Fruit fly (Drosophila melanogaster) whole organism, embryonic: ENCODE measurements around the gene Sap30.

ENCODE experiments used
- Adf1 ChIP-seq: fragments of 200-800 bp; sonication (Bioruptor generic); IDR thresholded peaks from 2 replicates; pipeline ENCODE4 v1.3.6; 2022; ENCODE audit warnings: missing biosample characterization, missing genetic modification characterization
- Awh ChIP-seq: fragments of 200-800 bp; sonication (Bioruptor generic); IDR thresholded peaks from 2 replicates; pipeline ENCODE4, ENCODE4 v1.3.6; 2022; ENCODE audit warnings: missing biosample characterization, missing genetic modification characterization
- CG10147 ChIP-seq: fragments of 200-800 bp; sonication (Bioruptor generic); optimal IDR thresholded peaks from 2 replicates; lab custom pipeline; 2019; ENCODE audit warnings: missing biosample characterization, mild to moderate bottlenecking, missing genetic modification characterization, moderate library complexity
- CG10274 ChIP-seq: fragments of 200-800 bp; sonication (Bioruptor generic); optimal IDR thresholded peaks from 3 replicates; lab custom pipeline; 2017; ENCODE audit warnings: missing biosample characterization, mild to moderate bottlenecking, missing genetic modification characterization
- CG10979 ChIP-seq: fragments of 200-800 bp; sonication (Bioruptor generic); optimal IDR thresholded peaks from 2 replicates; lab custom pipeline; 2018; ENCODE audit warnings: missing biosample characterization, mild to moderate bottlenecking, missing genetic modification characterization, moderate library complexity
- CG11398 ChIP-seq: fragments of 200-800 bp; sonication (Bioruptor generic); optimal IDR thresholded peaks from 2 replicates; lab custom pipeline; 2016; ENCODE audit warnings: missing biosample characterization, missing genetic modification characterization
- CG11723 ChIP-seq: fragments of 200-800 bp; sonication (Bioruptor generic); optimal IDR thresholded peaks from 2 replicates; lab custom pipeline; 2017; ENCODE audit warnings: missing biosample characterization, mild to moderate bottlenecking, missing genetic modification characterization
- CG12942 ChIP-seq: fragments of 200-800 bp; sonication (Bioruptor generic); optimal IDR thresholded peaks from 3 replicates; lab custom pipeline; 2016; ENCODE audit warnings: missing biosample characterization, missing genetic modification characterization
- CG15479 ChIP-seq: fragments of 200-800 bp; sonication (Bioruptor generic); optimal IDR thresholded peaks from 3 replicates; lab custom pipeline; 2019; ENCODE audit warnings: missing biosample characterization, mild to moderate bottlenecking, missing genetic modification characterization, moderate library complexity
- CG17612 ChIP-seq: fragments of 200-800 bp; sonication (Bioruptor generic); IDR thresholded peaks from 2 replicates; pipeline ENCODE4 v1.3.6; 2022; ENCODE audit warnings: missing biosample characterization, missing genetic modification characterization
- CG18476 ChIP-seq: fragments of 200-800 bp; sonication (Bioruptor generic); optimal IDR thresholded peaks from 2 replicates; lab custom pipeline; 2016; ENCODE audit warnings: missing biosample characterization, mild to moderate bottlenecking, missing genetic modification characterization
- CG18599 ChIP-seq: fragments of 200-800 bp; sonication (Bioruptor generic); optimal IDR thresholded peaks from 3 replicates; lab custom pipeline; 2017; ENCODE audit warnings: missing biosample characterization, missing genetic modification characterization, mild to moderate bottlenecking, moderate library complexity, missing genetic modification reagents
- CG4730 ChIP-seq: fragments of 200-800 bp; sonication (Bioruptor generic); IDR thresholded peaks from 2 replicates; pipeline ENCODE4 v1.3.6; 2022; ENCODE audit warnings: missing biosample characterization, missing genetic modification characterization
- CG5953 ChIP-seq: fragments of 200-800 bp; sonication (Bioruptor generic); IDR thresholded peaks from 2 replicates; pipeline ENCODE4 v1.3.6; 2022; ENCODE audit warnings: missing biosample characterization, missing genetic modification characterization
- CG6765 ChIP-seq: fragments of 200-800 bp; sonication (Bioruptor generic); optimal IDR thresholded peaks from 3 replicates; lab custom pipeline; 2017; ENCODE audit warnings: missing biosample characterization, mild to moderate bottlenecking, missing genetic modification characterization
- CG7786 ChIP-seq: fragments of 200-800 bp; sonication (Bioruptor generic); optimal IDR thresholded peaks from 2 replicates; lab custom pipeline; 2016; ENCODE audit warnings: missing biosample characterization, missing genetic modification characterization
- CG8290 ChIP-seq, 3 experiments: fragments of 200-800 bp; sonication (Bioruptor generic); optimal IDR thresholded peaks; 2 replicates each; lab custom pipeline; 2016 to 2019; ENCODE audit warnings: missing biosample characterization in 3 of 3, missing genetic modification characterization in 3 of 3, mild to moderate bottlenecking in 2 of 3, moderate library complexity in 1 of 3
- CG8944 ChIP-seq: fragments of 200-800 bp; sonication (Bioruptor generic); optimal IDR thresholded peaks from 3 replicates; lab custom pipeline; 2016; ENCODE audit warnings: missing biosample characterization, missing genetic modification characterization
- CG9609 ChIP-seq: fragments of 200-800 bp; sonication (Bioruptor generic); optimal IDR thresholded peaks from 3 replicates; lab custom pipeline; 2016; ENCODE audit warnings: missing biosample characterization, missing genetic modification characterization
- CG9876 ChIP-seq: fragments of 200-800 bp; sonication (Bioruptor generic); optimal IDR thresholded peaks from 2 replicates; lab custom pipeline; 2016; ENCODE audit warnings: missing biosample characterization, missing genetic modification characterization
- CkIIα-i1 ChIP-seq: fragments of 200-800 bp; sonication (Bioruptor generic); IDR thresholded peaks from 2 replicates; pipeline ENCODE4 v1.3.6; 2022; ENCODE audit warnings: missing biosample characterization, missing genetic modification characterization
- Dbx ChIP-seq: fragments of 200-800 bp; sonication (Bioruptor generic); IDR thresholded peaks from 3 replicates; pipeline ENCODE4 v1.3.6; 2022; ENCODE audit warnings: missing biosample characterization, missing genetic modification characterization
- Fer1 ChIP-seq: fragments of 200-800 bp; sonication (Bioruptor generic); optimal IDR thresholded peaks from 2 replicates; lab custom pipeline; 2017; ENCODE audit warnings: missing biosample characterization, mild to moderate bottlenecking, missing genetic modification characterization
- Fer3 ChIP-seq: fragments of 200-800 bp; sonication (Bioruptor generic); optimal IDR thresholded peaks from 2 replicates; lab custom pipeline; 2018; ENCODE audit warnings: missing biosample characterization, mild to moderate bottlenecking, missing genetic modification characterization, moderate library complexity
- HmgD ChIP-seq: fragments of 200-800 bp; sonication (Bioruptor generic); optimal IDR thresholded peaks from 3 replicates; lab custom pipeline; 2016; ENCODE audit warnings: missing biosample characterization, missing genetic modification characterization
- Hmr ChIP-seq: fragments of 200-800 bp; sonication (Bioruptor generic); optimal IDR thresholded peaks from 3 replicates; lab custom pipeline; 2017; ENCODE audit warnings: mild to moderate bottlenecking, missing biosample characterization, missing genetic modification reagents, missing genetic modification characterization
- Hr39 ChIP-seq: fragments of >200 bp; optimal IDR thresholded peaks from 2 replicates; lab custom pipeline; 2017
- MTF-1 ChIP-seq: fragments of 200-800 bp; sonication (Bioruptor generic); optimal IDR thresholded peaks from 2 replicates; lab custom pipeline; 2018; ENCODE audit warnings: missing biosample characterization, mild to moderate bottlenecking, missing genetic modification characterization, borderline replicate concordance
- Ravus ChIP-seq: fragments of 200-800 bp; sonication (Bioruptor generic); IDR thresholded peaks from 2 replicates; pipeline ENCODE4 v1.3.6; 2022; ENCODE audit warnings: missing biosample characterization, missing genetic modification characterization
- Stat92E ChIP-seq, 3 experiments: fragments of >200 bp in 2 of 3; fragments of 200-800 bp in 1 of 3; sonication (Bioruptor generic) in 1 of 3; optimal IDR thresholded peaks; 2 replicates each; lab custom pipeline; 2017 to 2019; ENCODE audit warnings: missing biosample characterization in 3 of 3, missing genetic modification characterization in 3 of 3, mild to moderate bottlenecking in 1 of 3, moderate library complexity in 1 of 3
- Trl ChIP-seq, 3 experiments: fragments of >200 bp in 2 of 3; fragments of 200-800 bp in 1 of 3; sonication (Bioruptor generic) in 1 of 3; optimal IDR thresholded peaks; 2 replicates in 1 of 3; 3 replicates in 2 of 3; lab custom pipeline; 2016 to 2017; ENCODE audit warnings: missing biosample characterization in 1 of 3, missing genetic modification characterization in 1 of 3
- ato ChIP-seq: fragments of 200-800 bp; sonication (Bioruptor generic); IDR thresholded peaks from 2 replicates; pipeline ENCODE4 v1.3.6; 2022; ENCODE audit warnings: missing biosample characterization, missing genetic modification characterization; ENCODE audit not compliant: partially characterized antibody
- cato ChIP-seq: fragments of 200-800 bp; sonication (Bioruptor generic); optimal IDR thresholded peaks from 2 replicates; lab custom pipeline; 2016; ENCODE audit warnings: missing biosample characterization, missing genetic modification characterization, borderline replicate concordance
- chm ChIP-seq: fragments of 200-800 bp; sonication (Bioruptor generic); IDR thresholded peaks from 2 replicates; pipeline ENCODE4 v1.3.6; 2022; ENCODE audit warnings: missing biosample characterization, missing genetic modification characterization
- crc ChIP-seq: fragments of 200-800 bp; sonication (Bioruptor generic); optimal IDR thresholded peaks from 2 replicates; lab custom pipeline; 2016; ENCODE audit warnings: missing biosample characterization, missing genetic modification characterization
- crol ChIP-seq: fragments of 200-800 bp; sonication (Bioruptor generic); IDR thresholded peaks from 2 replicates; pipeline ENCODE4 v1.3.6; 2022; ENCODE audit warnings: missing biosample characterization, missing genetic modification characterization
- dan ChIP-seq: fragments of 200-800 bp; sonication (Bioruptor generic); IDR thresholded peaks from 2 replicates; pipeline ENCODE4 v1.3.6; 2022; ENCODE audit warnings: missing biosample characterization, missing genetic modification characterization
- disco-r ChIP-seq: fragments of 200-800 bp; sonication (Bioruptor generic); optimal IDR thresholded peaks from 2 replicates; lab custom pipeline; 2016; ENCODE audit warnings: missing biosample characterization, missing genetic modification characterization
- kni ChIP-seq: fragments of 200-800 bp; sonication (Bioruptor generic); optimal IDR thresholded peaks from 3 replicates; lab custom pipeline; 2017; ENCODE audit warnings: mild to moderate bottlenecking, missing biosample characterization, missing genetic modification reagents, missing genetic modification characterization
- lola ChIP-seq, 3 experiments: fragments of >200 bp in 2 of 3; fragments of 200-800 bp in 1 of 3; sonication (Bioruptor generic) in 1 of 3; optimal IDR thresholded peaks; 2 replicates each; lab custom pipeline; 2017 to 2019; ENCODE audit warnings: missing biosample characterization in 3 of 3, missing genetic modification characterization in 3 of 3, mild to moderate bottlenecking in 1 of 3, moderate library complexity in 1 of 3
- luna ChIP-seq: fragments of 200-800 bp; sonication (Bioruptor generic); optimal IDR thresholded peaks from 2 replicates; lab custom pipeline; 2016; ENCODE audit warnings: missing biosample characterization, missing genetic modification characterization
- p53 ChIP-seq: fragments of 200-800 bp; sonication (Bioruptor generic); optimal IDR thresholded peaks from 2 replicates; lab custom pipeline; 2016; ENCODE audit warnings: missing biosample characterization, missing genetic modification characterization
- pb ChIP-seq: fragments of 200-800 bp; sonication (Bioruptor generic); optimal IDR thresholded peaks from 3 replicates; lab custom pipeline; 2016; ENCODE audit warnings: missing biosample characterization, missing genetic modification characterization
- scrt ChIP-seq: fragments of 200-800 bp; sonication (Bioruptor generic); optimal IDR thresholded peaks from 2 replicates; lab custom pipeline; 2018; ENCODE audit warnings: missing biosample characterization, mild to moderate bottlenecking, missing genetic modification characterization, moderate library complexity
- shn ChIP-seq: fragments of 200-800 bp; sonication (Bioruptor generic); optimal IDR thresholded peaks from 3 replicates; lab custom pipeline; 2016; ENCODE audit warnings: missing biosample characterization, missing genetic modification characterization
- slou ChIP-seq: fragments of 200-800 bp; sonication (Bioruptor generic); optimal IDR thresholded peaks from 3 replicates; lab custom pipeline; 2016; ENCODE audit warnings: missing biosample characterization, missing genetic modification characterization
- stwl ChIP-seq: fragments of 200-800 bp; sonication (Bioruptor generic); optimal IDR thresholded peaks from 3 replicates; lab custom pipeline; 2018; ENCODE audit warnings: missing biosample characterization, mild to moderate bottlenecking, missing genetic modification characterization, moderate library complexity
- yki ChIP-seq: fragments of >200 bp; optimal IDR thresholded peaks from 3 replicates; lab custom pipeline; 2018
- z ChIP-seq: fragments of 200-800 bp; sonication (Bioruptor generic); IDR thresholded peaks from 3 replicates; pipeline ENCODE4 v1.3.6; 2022; ENCODE audit warnings: missing biosample characterization, missing genetic modification characterization
- zen2 ChIP-seq: fragments of 200-800 bp; sonication (Bioruptor generic); IDR thresholded peaks from 3 replicates; pipeline ENCODE4 v1.3.6; 2022; ENCODE audit warnings: missing biosample characterization, missing genetic modification characterization; ENCODE audit not compliant: partially characterized antibody

Gene Sap30

DNA sequence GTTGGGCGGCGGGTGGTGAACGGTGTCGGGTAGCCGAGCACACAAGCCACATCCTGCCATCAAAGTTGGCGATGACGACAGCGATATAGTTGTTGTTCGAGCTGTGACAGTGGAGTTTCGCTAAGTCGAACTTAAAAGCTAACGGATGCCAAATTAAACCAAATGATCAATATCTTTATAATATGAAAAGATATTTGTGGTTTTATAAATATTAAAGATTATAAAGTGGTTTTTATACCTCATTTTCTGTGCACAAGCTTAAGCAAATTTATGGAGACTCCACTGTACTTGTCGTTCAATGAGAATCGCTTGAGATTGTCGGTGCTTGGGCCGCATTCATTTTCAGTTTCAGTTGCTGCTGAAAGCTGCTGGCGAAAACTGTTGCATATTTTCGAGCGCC, 35.0 kb downstream of the Sap30 start (continued):
- TF ChIP-seq Trl (optimal IDR thresholded peaks at IDR 0.05; lab: Kevin White, UChicago) = no peak
- TF ChIP-seq Trl (GFP tag; optimal IDR thresholded peaks at IDR 0.05; lab: Kevin White, UChicago) = no peak
- no peak for TF ChIP-seq CG8290 (GFP tag; optimal IDR thresholded peaks at IDR 0.05; lab: Kevin White, UChicago)
- peak in 1 of 2 experiments; percentile 19 for TF ChIP-seq CG8290 (tag; optimal IDR thresholded peaks at IDR 0.05; lab: Kevin White, UChicago)
- peak; percentile 61; the same call in 1 of the 2 replicates for TF ChIP-seq Awh (GFP tag; lab: Robert Waterston, UW)
- no peak for TF ChIP-seq yki (lab: Kevin White, UChicago)
- TF ChIP-seq pb = no peak
- TF ChIP-seq CG10274 (GFP tag; lab: Kevin White, UChicago) = no peak
- TF ChIP-seq CG4730 (GFP tag; lab: Robert Waterston, UW) = peak; percentile 39; the same call in 1 of the 2 replicates
- no peak for TF ChIP-seq CG15479 (GFP tag; lab: Kevin White, UChicago)
- no peak for TF ChIP-seq CG9609
- TF ChIP-seq p53 = no peak
- TF ChIP-seq CG18599 (GFP tag; lab: Kevin White, UChicago) = peak; percentile 58
- TF ChIP-seq Ravus (GFP tag; lab: Robert Waterston, UW) = no peak
- TF ChIP-seq cato (GFP tag; lab: Kevin White, UChicago) = no peak
- TF ChIP-seq Stat92E (GFP tag; optimal IDR thresholded peaks at IDR 0.05; lab: Kevin White, UChicago) = no peak
- TF ChIP-seq lola (GFP tag; optimal IDR thresholded peaks at IDR 0.05; lab: Kevin White, UChicago) = peak in 1 of 3 experiments; percentile 4
- TF ChIP-seq CG11723 = no peak
- TF ChIP-seq luna (GFP tag; lab: Kevin White, UChicago) = no peak
- no peak for TF ChIP-seq dan (GFP tag; lab: Robert Waterston, UW)
- TF ChIP-seq Fer1 = peak; percentile 52
- no peak for TF ChIP-seq Hr39 (lab: Kevin White, UChicago)
- TF ChIP-seq CG10147 (GFP tag; lab: Kevin White, UChicago) = peak; percentile 29
- peak; percentile 57 for TF ChIP-seq CG10979
- TF ChIP-seq CG18476 (GFP tag; lab: Kevin White, UChicago) = no peak
- no peak for TF ChIP-seq crc (GFP tag; lab: Kevin White, UChicago)
- TF ChIP-seq scrt (GFP tag; lab: Kevin White, UChicago) = peak; percentile 1
- no peak for TF ChIP-seq CG17612 (GFP tag; lab: Robert Waterston, UW)
- TF ChIP-seq shn (GFP tag; lab: Kevin White, UChicago) = no peak
- TF ChIP-seq crol (GFP tag; lab: Robert Waterston, UW) = no peak
- no peak for TF ChIP-seq kni
- TF ChIP-seq CG12942 (GFP tag; lab: Kevin White, UChicago) = no peak
- no peak for TF ChIP-seq stwl (tag; lab: Kevin White, UChicago)
- TF ChIP-seq CG11398 = no peak
- peak; percentile 41 for TF ChIP-seq Hmr
- TF ChIP-seq CkIIα-i1 (GFP tag; lab: Robert Waterston, UW) = 0 out of 2 replicates have a peak, but pooled peaks have one; percentile 1
- TF ChIP-seq chm (GFP tag; lab: Robert Waterston, UW) = no peak
- no peak for TF ChIP-seq z (GFP tag; lab: Robert Waterston, UW)
- TF ChIP-seq MTF-1 = no peak
- TF ChIP-seq Adf1 (GFP tag; lab: Robert Waterston, UW) = no peak
- no peak for TF ChIP-seq CG6765
- TF ChIP-seq HmgD = no peak
- no peak for TF ChIP-seq disco-r (GFP tag; lab: Kevin White, UChicago)
- no peak for TF ChIP-seq zen2 (GFP tag; lab: Robert Waterston, UW)
- no peak for TF ChIP-seq CG7786 (GFP tag; lab: Kevin White, UChicago)
- peak; percentile 41; the same call in 1 of the 2 replicates for TF ChIP-seq CG5953 (GFP tag; lab: Robert Waterston, UW)
- TF ChIP-seq Dbx (GFP tag; lab: Robert Waterston, UW) = 0 out of 3 replicates have a peak, but pooled peaks have one; percentile 31
- peak; percentile 9 for TF ChIP-seq slou (GFP tag; lab: Kevin White, UChicago)
- TF ChIP-seq Fer3 = peak; percentile 49
- TF ChIP-seq CG9876 = no peak
- TF ChIP-seq ato (GFP tag; lab: Robert Waterston, UW) = no peak
- TF ChIP-seq CG8944 (GFP tag; lab: Kevin White, UChicago) = no peak
